Worm (Caenorhabditis elegans) whole organism, L2 larva: ENCODE results near the gene ben-1.

ENCODE experiments used
- aly-2 ChIP-seq: fragments of 150-350 bp; optimal IDR thresholded peaks from 2 replicates; lab custom pipeline; 2014; ENCODE audit warnings: missing biosample characterization, missing genetic modification characterization
- elt-1 ChIP-seq: fragments of 150-350 bp; optimal IDR thresholded peaks from 2 replicates; lab custom pipeline; 2014; ENCODE audit warnings: missing biosample characterization, missing genetic modification characterization
- elt-3 ChIP-seq: sonication (generic microtip); optimal IDR thresholded peaks from 2 replicates; lab custom pipeline; 2017; ENCODE audit warnings: missing biosample characterization, missing genetic modification characterization
- fos-1 ChIP-seq: fragments of 150-350 bp; optimal IDR thresholded peaks from 2 replicates; lab custom pipeline; 2014; ENCODE audit warnings: missing biosample characterization, missing genetic modification characterization
- gmeb-1 ChIP-seq: fragments of 150-350 bp; optimal IDR thresholded peaks from 2 replicates; lab custom pipeline; 2014; ENCODE audit warnings: missing biosample characterization, missing genetic modification characterization
- lin-11 ChIP-seq: fragments of 150-350 bp; sonication (generic microtip); optimal IDR thresholded peaks from 2 replicates; lab custom pipeline; 2014; ENCODE audit warnings: missing biosample characterization, missing genetic modification characterization, inconsistent platforms, mixed read lengths
- mbf-1 ChIP-seq: sonication (generic microtip); optimal IDR thresholded peaks from 2 replicates; lab custom pipeline; 2017; ENCODE audit warnings: missing biosample characterization, missing genetic modification characterization
- nhr-129 ChIP-seq: fragments of 150-350 bp; optimal IDR thresholded peaks from 2 replicates; lab custom pipeline; 2014; ENCODE audit warnings: missing biosample characterization, missing genetic modification characterization
- sem-4 ChIP-seq: fragments of 150-350 bp; optimal IDR thresholded peaks from 2 replicates; lab custom pipeline; 2014; ENCODE audit warnings: missing biosample characterization, missing genetic modification reagents, missing genetic modification characterization
- skn-1 ChIP-seq: sonication (generic microtip); optimal IDR thresholded peaks from 2 replicates; lab custom pipeline; 2017; ENCODE audit warnings: missing biosample characterization, missing genetic modification characterization
- sma-3 ChIP-seq: sonication (generic microtip); optimal IDR thresholded peaks from 2 replicates; lab custom pipeline; 2016; ENCODE audit warnings: missing genetic modification reagents, missing genetic modification characterization, missing compliant biosample characterization
- sma-9 ChIP-seq, 2 experiments: fragments of 150-350 bp in 1 of 2; sonication (generic microtip) in 1 of 2; optimal IDR thresholded peaks; 2 replicates each; lab custom pipeline; 2014 to 2016; ENCODE audit warnings: missing genetic modification characterization in 2 of 2, mild to moderate bottlenecking in 1 of 2, missing biosample characterization in 1 of 2, missing compliant biosample characterization in 1 of 2, missing genetic modification reagents in 1 of 2, moderate library complexity in 1 of 2
- unc-55 ChIP-seq: fragments of 150-350 bp; sonication (generic microtip); optimal IDR thresholded peaks from 3 replicates; lab custom pipeline; 2014; ENCODE audit warnings: missing biosample characterization, missing genetic modification reagents, missing genetic modification characterization
- unc-62 ChIP-seq: fragments of 150-350 bp; optimal IDR thresholded peaks from 2 replicates; lab custom pipeline; 2014; ENCODE audit warnings: missing biosample characterization, missing genetic modification reagents, missing genetic modification characterization

Gene ben-1

ce11 chrIII:3493138-3493537 is 48.3 kb downstream of the ben-1 start, which contains the start of gene gly-14:
TSS of gene gly-14 (minus strand) at chrIII:3493238.
- TF ChIP-seq lin-11 (tag; lab: Kevin White, UChicago) = no peak
- TF ChIP-seq aly-2 = no peak
- no peak for TF ChIP-seq sma-9 (GFP tag; optimal IDR thresholded peaks at IDR 0.05; lab: Kevin White, UChicago)
- no peak for TF ChIP-seq sma-9 (tag; optimal IDR thresholded peaks at IDR 0.05; lab: Kevin White, UChicago)
- no peak for TF ChIP-seq gmeb-1 (tag; lab: Kevin White, UChicago)
- no peak for TF ChIP-seq sma-3 (GFP tag; lab: Kevin White, UChicago)
- no peak for TF ChIP-seq skn-1
- no peak for TF ChIP-seq unc-55 (GFP tag; lab: Kevin White, UChicago)
- TF ChIP-seq unc-62 (GFP tag; lab: Kevin White, UChicago) = no peak
- TF ChIP-seq nhr-129 (tag; lab: Kevin White, UChicago) = no peak
- TF ChIP-seq fos-1 = no peak
- TF ChIP-seq sem-4 (tag; lab: Kevin White, UChicago) = no peak

- TF ChIP-seq elt-1 (tag; lab: Kevin White, UChicago) (no peak), mbf-1 (tag; lab: Kevin White, UChicago) (no peak), elt-3 (tag; lab: Kevin White, UChicago) (no peak)
- TF ChIP-seq, all 48 proteins: peak for 0
Measured at ce11 chrIII:3488224-3488623, 53.2 kb downstream of the ben-1 start, which contains the start of gene C34C12.7. TSS of gene C34C12.7 (minus strand) at chrIII:3488341.
